Fruit fly (Drosophila melanogaster) whole organism, wandering third instar larva: ENCODE data around the gene Ide.
A peak's percentile ranks its signal among the peaks of the same experiment; 100 is the strongest.

Experiments used
- HLH106 ChIP-seq: fragments of 200-800 bp; optimal IDR thresholded peaks from 3 replicates; lab custom pipeline; 2019; ENCODE audit warnings: missing biosample characterization, mild to moderate bottlenecking, missing genetic modification characterization, moderate library complexity
- Myc ChIP-seq: fragments of >200 bp; optimal IDR thresholded peaks from 2 replicates; lab custom pipeline; 2017
- Vsx2 ChIP-seq: fragments of 200-300, 225-300 bp; sonication (Bioruptor generic); optimal IDR thresholded peaks from 2 replicates; lab custom pipeline; 2018; ENCODE audit warnings: missing biosample characterization, missing genetic modification characterization; ENCODE audit not compliant: partially characterized antibody
- dl ChIP-seq, 2 experiments: fragments of 175-275, 200-275 bp in 1 of 2; fragments of 200-275 bp in 1 of 2; sonication (Bioruptor generic); optimal IDR thresholded peaks; lab custom pipeline; 2018; ENCODE audit warnings: mild to moderate bottlenecking in 2 of 2, missing biosample characterization in 2 of 2, missing genetic modification characterization in 2 of 2, moderate library complexity in 2 of 2; ENCODE audit not compliant: partially characterized antibody in 2 of 2, insufficient read depth in 1 of 2
- dsf ChIP-seq: sonication (Bioruptor generic); optimal IDR thresholded peaks from 2 replicates; lab custom pipeline; 2016; ENCODE audit warnings: missing biosample characterization, missing genetic modification characterization, borderline replicate concordance
- fru ChIP-seq: fragments of 200-800 bp; sonication (Bioruptor generic); optimal IDR thresholded peaks from 3 replicates; lab custom pipeline; 2016; ENCODE audit warnings: missing biosample characterization, mild to moderate bottlenecking, missing genetic modification characterization
- h ChIP-seq: fragments of 200-800 bp; sonication (Bioruptor generic); optimal IDR thresholded peaks from 3 replicates; lab custom pipeline; 2016; ENCODE audit warnings: missing biosample characterization, mild to moderate bottlenecking, missing genetic modification characterization
- jim ChIP-seq: fragments of 175-275, 200-325 bp; sonication (Bioruptor generic); optimal IDR thresholded peaks from 2 replicates; lab custom pipeline; 2016; ENCODE audit warnings: missing biosample characterization, mild to moderate bottlenecking, missing genetic modification characterization
- pan ChIP-seq: fragments of >200 bp; optimal IDR thresholded peaks from 2 replicates; lab custom pipeline; 2017
- psq ChIP-seq: fragments of 200-800 bp; sonication (Bioruptor generic); optimal IDR thresholded peaks from 3 replicates; lab custom pipeline; 2017; ENCODE audit warnings: missing biosample characterization, mild to moderate bottlenecking, missing genetic modification characterization, moderate library complexity
- usp ChIP-seq: fragments of >200 bp; optimal IDR thresholded peaks from 2 replicates; lab custom pipeline; 2017; ENCODE audit warnings: missing biosample characterization, missing genetic modification characterization

dm6 chr3L:20401026-20401912 is 25.6 kb upstream of the Ide start, which contains the start of gene trbl:
- TF ChIP-seq psq (GFP tag; lab: Kevin White, UChicago) (peak; percentile 99), dsf (no peak), usp (GFP tag; lab: Kevin White, UChicago) (no peak), Vsx2 (peak; percentile 87), fru (GFP tag; lab: Kevin White, UChicago) (peak; percentile 42), HLH106 (tag; lab: Kevin White, UChicago) (no peak), dl (GFP tag; optimal IDR thresholded peaks at IDR 0.05; lab: Kevin White, UChicago; ENCODE audit: insufficient read depth in 1 of 2, partially characterized antibody in 2 of 2) (peak; percentile 88 to 95), h (no peak), Myc (lab: Kevin White, UChicago) (no peak), pan (no peak), jim (GFP tag; lab: Kevin White, UChicago) (no peak)
